Worm (Caenorhabditis elegans): ENCODE results near the gene F32D8.8.

The F32D8.8 gene

DNA sequence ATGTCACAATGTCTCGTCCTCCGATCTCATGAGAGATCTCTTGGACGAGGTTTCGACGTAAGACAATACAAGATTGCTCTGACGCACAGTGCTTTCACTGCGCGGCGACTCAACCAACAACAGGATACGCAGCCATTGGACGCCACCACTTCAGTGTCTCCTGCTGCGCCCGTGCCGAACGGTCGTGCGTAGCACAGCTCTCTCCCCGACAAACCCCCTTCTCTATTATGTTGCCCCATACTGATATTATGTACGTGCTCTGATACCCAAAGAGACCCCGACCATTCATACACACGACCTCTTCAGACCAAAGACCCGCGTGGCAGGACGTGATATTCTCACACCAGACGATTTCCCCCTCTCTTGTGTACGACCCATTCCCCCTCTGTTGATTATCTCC is 36.2 kb downstream of the F32D8.8 start (continued):
- TF ChIP-seq F37B4.10 (GFP tag; IDR thresholded peaks at IDR 0.05), result 0 out of 2 replicates have a peak, but pooled peaks have one; percentile 16
- TF ChIP-seq lin-26 (GFP tag; IDR thresholded peaks at IDR 0.05), result peak; percentile 73

ce11 chrV:10865599-10865998 is 37.0 kb downstream of the F32D8.8 start, which contains the start of gene saeg-1:
saeg-1 (minus strand) TSS chrV:10865699.
- TF ChIP-seq ztf-25 (GFP tag; IDR thresholded peaks at IDR 0.05) (no peak), akir-1 (GFP tag; optimal IDR thresholded peaks at IDR 0.05) (no peak), C06A6.2 (GFP tag; conservative IDR thresholded peaks at IDR 0.05) (no peak), attf-3 (GFP tag; conservative IDR thresholded peaks at IDR 0.05) (no peak), lin-35 (GFP tag; optimal IDR thresholded peaks at IDR 0.05) (no peak), atf-7 (tag; optimal IDR thresholded peaks at IDR 0.05) (no peak), efl-1 (GFP tag; optimal IDR thresholded peaks at IDR 0.05) (no peak), F39B2.1 (GFP tag; IDR thresholded peaks at IDR 0.05) (no peak), rec-8 (tag; optimal IDR thresholded peaks at IDR 0.05) (no peak), snpc-4 (GFP tag; optimal IDR thresholded peaks at IDR 0.05) (no peak), snpc-4 (tag; optimal IDR thresholded peaks at IDR 0.05) (no peak)

DNA sequence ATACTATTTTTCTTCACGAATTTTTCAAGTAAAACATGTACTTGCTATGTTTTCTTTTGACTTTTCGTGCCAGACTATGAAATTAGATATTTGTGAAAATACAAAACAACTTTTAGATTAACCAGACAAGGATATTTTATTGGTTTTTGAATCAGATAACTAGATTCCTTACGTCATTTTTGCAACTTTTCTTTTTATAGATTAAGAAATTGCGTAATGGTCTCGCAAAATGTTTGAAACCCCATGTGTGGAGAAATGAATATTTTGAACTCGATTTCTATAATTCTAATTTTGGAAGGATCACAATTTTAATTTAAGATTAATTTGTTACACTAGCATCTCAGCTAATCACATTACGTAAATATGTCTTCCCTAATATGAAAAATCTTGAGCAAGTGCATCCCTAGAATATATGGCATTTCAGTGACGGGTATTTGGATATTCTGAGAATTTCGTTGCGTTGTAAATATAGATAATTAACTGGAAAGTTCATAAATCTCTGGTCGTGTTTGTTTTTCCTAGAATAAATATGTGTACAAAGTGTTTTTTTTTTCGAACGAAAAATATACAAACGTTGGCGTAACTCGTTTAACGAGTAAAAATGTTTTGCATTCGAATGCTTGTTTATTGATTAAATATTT is 40.0 kb downstream of the F32D8.8 start:
- no peak for TF ChIP-seq dpff-1 (tag; optimal IDR thresholded peaks at IDR 0.05)
- no peak for TF ChIP-seq ceh-100 (GFP tag; IDR thresholded peaks at IDR 0.05)

- TF ChIP-seq B0261.1 (tag; optimal IDR thresholded peaks at IDR 0.05) (no peak), tbx-9 (tag; optimal IDR thresholded peaks at IDR 0.05; ENCODE audit: borderline replicate concordance) (no peak), lsy-27 (tag; optimal IDR thresholded peaks at IDR 0.05; ENCODE audit: borderline replicate concordance, insufficient read depth) (no peak), nhr-80 (tag; optimal IDR thresholded peaks at IDR 0.05) (peak; percentile 10), K12H6.12 (tag; optimal IDR thresholded peaks at IDR 0.05) (peak; percentile 40), cebp-1 (GFP tag; IDR thresholded peaks at IDR 0.05) (no peak), cebp-1 (tag; optimal IDR thresholded peaks at IDR 0.05) (peak; percentile 27), ceh-27 (GFP tag; optimal IDR thresholded peaks at IDR 0.05) (peak; percentile 30), egl-18 (GFP tag; IDR thresholded peaks at IDR 0.05) (no peak), D2030.7 (GFP tag; IDR thresholded peaks at IDR 0.05) (no peak), hlh-12 (tag; optimal IDR thresholded peaks at IDR 0.05) (no peak), sea-2 (GFP tag; IDR thresholded peaks at IDR 0.05) (no peak), ceh-79 (tag; optimal IDR thresholded peaks at IDR 0.05) (no peak), attf-5 (GFP tag; optimal IDR thresholded peaks at IDR 0.05) (peak; percentile 18), lir-1 (GFP tag; conservative IDR thresholded peaks at IDR 0.05) (no peak)
Measured at ce11 chrV:10861611-10862262, 40.8 kb downstream of the F32D8.8 start.

- no peak for TF ChIP-seq athp-1 (tag; optimal IDR thresholded peaks at IDR 0.05)
- TF ChIP-seq pbrm-1 (GFP tag; IDR thresholded peaks at IDR 0.05), result no peak
- TF ChIP-seq ama-1 (optimal IDR thresholded peaks at IDR 0.05), result no peak
- no peak for TF ChIP-seq ama-1 (GFP tag; optimal IDR thresholded peaks at IDR 0.05)
- TF ChIP-seq B0261.1 (tag; optimal IDR thresholded peaks at IDR 0.05), result no peak
- TF ChIP-seq lir-1 (GFP tag; conservative IDR thresholded peaks at IDR 0.05), result no peak
- no peak for TF ChIP-seq snpc-4 (GFP tag; optimal IDR thresholded peaks at IDR 0.05)
- TF ChIP-seq snpc-4 (tag; optimal IDR thresholded peaks at IDR 0.05), result no peak
- TF ChIP-seq nhr-90 (tag; optimal IDR thresholded peaks at IDR 0.05), result no peak
- no peak for TF ChIP-seq ztf-3 (GFP tag; optimal IDR thresholded peaks at IDR 0.05)
- TF ChIP-seq ceh-79 (tag; optimal IDR thresholded peaks at IDR 0.05), result no peak
- TF ChIP-seq ekl-4 (GFP tag; IDR thresholded peaks at IDR 0.05), result no peak
- TF ChIP-seq unc-62 (GFP tag; optimal IDR thresholded peaks at IDR 0.05), result no peak
- no peak for TF ChIP-seq lsl-1 (GFP tag; optimal IDR thresholded peaks at IDR 0.05)
- TF ChIP-seq lin-35 (GFP tag; optimal IDR thresholded peaks at IDR 0.05), result no peak
Measured at ce11 chrV:10860526-10861037, 42.0 kb downstream of the F32D8.8 start.
